Fruit fly (Drosophila melanogaster) whole organism, embryonic: ENCODE measurements around the gene InR.

Experiments used
- Abd-B ChIP-seq: fragments of 200-800 bp; sonication (Bioruptor generic); optimal IDR thresholded peaks from 2 replicates; lab custom pipeline; 2018; ENCODE audit warnings: missing biosample characterization, mild to moderate bottlenecking, missing genetic modification characterization, moderate library complexity
- Aef1 ChIP-seq: fragments of 200-800 bp; sonication (Bioruptor generic); IDR thresholded peaks from 3 replicates; pipeline ENCODE4 v1.3.6; 2022; ENCODE audit warnings: missing biosample characterization, missing genetic modification characterization
- Atf-2 ChIP-seq: fragments of 200-800 bp; sonication (Bioruptor generic); optimal IDR thresholded peaks from 2 replicates; lab custom pipeline; 2016; ENCODE audit warnings: missing biosample characterization, missing genetic modification characterization
- BtbVII ChIP-seq: fragments of 200-800 bp; sonication (Bioruptor generic); optimal IDR thresholded peaks from 3 replicates; lab custom pipeline; 2017; ENCODE audit warnings: missing biosample characterization, mild to moderate bottlenecking, missing genetic modification characterization
- CG11247 ChIP-seq: fragments of 200-800 bp; sonication (Bioruptor generic); IDR thresholded peaks from 2 replicates; pipeline ENCODE4 v1.3.6; 2022; ENCODE audit warnings: missing biosample characterization, missing genetic modification characterization
- CG11504 ChIP-seq: fragments of 200-800 bp; sonication (Bioruptor generic); optimal IDR thresholded peaks from 3 replicates; lab custom pipeline; 2019; ENCODE audit warnings: missing biosample characterization, mild to moderate bottlenecking, missing genetic modification characterization, moderate library complexity
- CG12155 ChIP-seq: fragments of 200-800 bp; sonication (Bioruptor generic); optimal IDR thresholded peaks from 3 replicates; lab custom pipeline; 2016; ENCODE audit warnings: missing biosample characterization, missing genetic modification characterization
- CG12391 ChIP-seq: fragments of 200-800 bp; sonication (Bioruptor generic); optimal IDR thresholded peaks from 3 replicates; lab custom pipeline; 2018; ENCODE audit warnings: missing biosample characterization, mild to moderate bottlenecking, missing genetic modification characterization, moderate library complexity
- CG13424 ChIP-seq: fragments of 200-800 bp; sonication (Bioruptor generic); optimal IDR thresholded peaks from 2 replicates; lab custom pipeline; 2019; ENCODE audit warnings: missing biosample characterization, mild to moderate bottlenecking, missing genetic modification characterization, moderate library complexity
- CG14710 ChIP-seq: fragments of 200-800 bp; sonication (Bioruptor generic); optimal IDR thresholded peaks from 3 replicates; lab custom pipeline; 2019; ENCODE audit warnings: missing biosample characterization, mild to moderate bottlenecking, missing genetic modification characterization, moderate library complexity
- CG1529 ChIP-seq: fragments of 200-800 bp; sonication (Bioruptor generic); optimal IDR thresholded peaks from 3 replicates; lab custom pipeline; 2018; ENCODE audit warnings: missing biosample characterization, missing genetic modification characterization
- CG16863 ChIP-seq: fragments of 200-800 bp; sonication (Bioruptor generic); optimal IDR thresholded peaks from 3 replicates; lab custom pipeline; 2016; ENCODE audit warnings: missing biosample characterization, missing genetic modification characterization
- CG17328 ChIP-seq: fragments of 200-800 bp; sonication (Bioruptor generic); IDR thresholded peaks from 2 replicates; pipeline ENCODE4 v1.3.6; 2022; ENCODE audit warnings: missing biosample characterization, missing genetic modification characterization
- CG17359 ChIP-seq: fragments of 200-800 bp; sonication (Bioruptor generic); optimal IDR thresholded peaks from 3 replicates; lab custom pipeline; 2018; ENCODE audit warnings: missing biosample characterization, mild to moderate bottlenecking, missing genetic modification characterization, moderate library complexity
- CG17361 ChIP-seq: fragments of 200-800 bp; sonication (Bioruptor generic); IDR thresholded peaks from 3 replicates; pipeline ENCODE4 v1.3.6; 2022; ENCODE audit warnings: missing biosample characterization, missing genetic modification characterization
- CG2199 ChIP-seq: fragments of 200-800 bp; sonication (Bioruptor generic); IDR thresholded peaks from 3 replicates; pipeline ENCODE4 v1.3.6; 2022; ENCODE audit warnings: missing biosample characterization, missing genetic modification characterization
- CG3281 ChIP-seq: fragments of 200-800 bp; sonication (Bioruptor generic); optimal IDR thresholded peaks from 3 replicates; lab custom pipeline; 2017; ENCODE audit warnings: missing biosample characterization, mild to moderate bottlenecking, missing genetic modification characterization
- CG34422 ChIP-seq: fragments of 200-800 bp; sonication (Bioruptor generic); IDR thresholded peaks from 3 replicates; pipeline ENCODE4 v1.3.6; 2022; ENCODE audit warnings: missing biosample characterization, missing genetic modification characterization
- CG4854 ChIP-seq: fragments of 200-800 bp; sonication (Bioruptor generic); optimal IDR thresholded peaks from 2 replicates; lab custom pipeline; 2016; ENCODE audit warnings: missing biosample characterization, missing genetic modification characterization, inconsistent platforms
- CG6175 ChIP-seq: fragments of 200-800 bp; sonication (Bioruptor generic); IDR thresholded peaks from 3 replicates; pipeline ENCODE4 v1.3.6; 2022; ENCODE audit warnings: missing biosample characterization, missing genetic modification characterization
- CG7357 ChIP-seq: fragments of 200-800 bp; sonication (Bioruptor generic); IDR thresholded peaks from 3 replicates; pipeline ENCODE4 v1.3.6; 2022; ENCODE audit warnings: missing biosample characterization, missing genetic modification characterization
- CG8388 ChIP-seq: fragments of 200-800 bp; sonication (Bioruptor generic); optimal IDR thresholded peaks from 2 replicates; lab custom pipeline; 2019; ENCODE audit warnings: missing biosample characterization, mild to moderate bottlenecking, missing genetic modification characterization, moderate library complexity
- CG9437 ChIP-seq: fragments of 200-800 bp; sonication (Bioruptor generic); optimal IDR thresholded peaks from 2 replicates; lab custom pipeline; 2018; ENCODE audit warnings: missing biosample characterization, mild to moderate bottlenecking, missing genetic modification characterization
- Deaf1 ChIP-seq: fragments of 200-800 bp; optimal IDR thresholded peaks from 3 replicates; lab custom pipeline; 2019; ENCODE audit warnings: missing biosample characterization, mild to moderate bottlenecking, missing genetic modification characterization, moderate library complexity
- Dfd ChIP-seq, 2 experiments: fragments of >200 bp; optimal IDR thresholded peaks; 2 replicates each; lab custom pipeline; 2017; ENCODE audit warnings: missing biosample characterization in 2 of 2, missing genetic modification characterization in 2 of 2
- Fer1 ChIP-seq: fragments of 200-800 bp; sonication (Bioruptor generic); optimal IDR thresholded peaks from 2 replicates; lab custom pipeline; 2017; ENCODE audit warnings: missing biosample characterization, mild to moderate bottlenecking, missing genetic modification characterization
- Gug ChIP-seq: fragments of 200-800 bp; sonication (Bioruptor generic); IDR thresholded peaks from 4 replicates; pipeline ENCODE4 v1.3.6; 2022; ENCODE audit warnings: missing biosample characterization, missing genetic modification characterization
- HLH4C ChIP-seq: fragments of 200-800 bp; sonication (Bioruptor generic); IDR thresholded peaks from 3 replicates; pipeline ENCODE4 v1.3.6; 2022; ENCODE audit warnings: missing biosample characterization, missing genetic modification characterization; ENCODE audit not compliant: partially characterized antibody
- Hr51 ChIP-seq, 2 experiments: fragments of 200-800 bp; sonication (Bioruptor generic); optimal IDR thresholded peaks; 2 replicates in 1 of 2; 3 replicates in 1 of 2; lab custom pipeline; 2016 to 2018; ENCODE audit warnings: missing biosample characterization in 2 of 2, missing genetic modification characterization in 2 of 2, mild to moderate bottlenecking in 1 of 2, moderate library complexity in 1 of 2
- Lhr ChIP-seq: fragments of 200-800 bp; sonication (Bioruptor generic); optimal IDR thresholded peaks from 3 replicates; lab custom pipeline; 2017; ENCODE audit warnings: mild to moderate bottlenecking, missing biosample characterization, missing genetic modification reagents, missing genetic modification characterization
- Sin3A ChIP-seq: fragments of >200 bp; optimal IDR thresholded peaks from 2 replicates; lab custom pipeline; 2018
- Taf1 ChIP-seq: fragments of 200-800 bp; sonication (Bioruptor generic); IDR thresholded peaks from 2 replicates; pipeline ENCODE4 v1.3.6; 2022; ENCODE audit warnings: missing biosample characterization, missing genetic modification characterization
- Xrp1 ChIP-seq: fragments of 200-800 bp; sonication (Bioruptor generic); IDR thresholded peaks from 2 replicates; pipeline ENCODE4 v1.3.6; 2022; ENCODE audit warnings: missing biosample characterization, missing genetic modification characterization
- ac ChIP-seq: fragments of 200-800 bp; sonication (Bioruptor generic); optimal IDR thresholded peaks from 3 replicates; lab custom pipeline; 2017; ENCODE audit warnings: missing biosample characterization, mild to moderate bottlenecking, missing genetic modification characterization
- ap ChIP-seq: fragments of 200-800 bp; sonication (Bioruptor generic); IDR thresholded peaks from 2 replicates; pipeline ENCODE4 v1.3.6; 2022; ENCODE audit warnings: missing biosample characterization, missing genetic modification characterization
- bigmax ChIP-seq: fragments of 200-800 bp; sonication (Bioruptor generic); optimal IDR thresholded peaks from 2 replicates; lab custom pipeline; 2018; ENCODE audit warnings: missing biosample characterization, mild to moderate bottlenecking, missing genetic modification characterization
- chif ChIP-seq, 2 experiments: fragments of 200-800 bp; sonication (Bioruptor generic); optimal IDR thresholded peaks; 3 replicates each; lab custom pipeline; 2016; ENCODE audit warnings: missing biosample characterization in 2 of 2, missing genetic modification characterization in 2 of 2
- crc ChIP-seq: fragments of 200-800 bp; sonication (Bioruptor generic); optimal IDR thresholded peaks from 2 replicates; lab custom pipeline; 2016; ENCODE audit warnings: missing biosample characterization, missing genetic modification characterization
- fd102C ChIP-seq: fragments of 200-800 bp; sonication (Bioruptor generic); optimal IDR thresholded peaks from 2 replicates; lab custom pipeline; 2018; ENCODE audit warnings: missing biosample characterization, mild to moderate bottlenecking, missing genetic modification characterization, moderate library complexity
- gce ChIP-seq: fragments of 200-800 bp; sonication (Bioruptor generic); IDR thresholded peaks from 3 replicates; pipeline ENCODE4 v1.3.6; 2022; ENCODE audit warnings: missing biosample characterization, missing genetic modification characterization
- her ChIP-seq: fragments of 200-800 bp; sonication (Bioruptor generic); optimal IDR thresholded peaks from 2 replicates; lab custom pipeline; 2016; ENCODE audit warnings: missing biosample characterization, missing genetic modification characterization
- jumu ChIP-seq: fragments of 200-800 bp; sonication (Bioruptor generic); optimal IDR thresholded peaks from 3 replicates; lab custom pipeline; 2016; ENCODE audit warnings: missing biosample characterization, missing genetic modification characterization
- lab ChIP-seq: fragments of 200-800 bp; sonication (Bioruptor generic); optimal IDR thresholded peaks from 3 replicates; lab custom pipeline; 2017; ENCODE audit warnings: missing biosample characterization, missing genetic modification characterization, mild to moderate bottlenecking, moderate library complexity, missing genetic modification reagents
- odd ChIP-seq: fragments of 200-800 bp; sonication (Bioruptor generic); optimal IDR thresholded peaks from 2 replicates; lab custom pipeline; 2017; ENCODE audit warnings: missing biosample characterization, mild to moderate bottlenecking, missing genetic modification characterization
- peb ChIP-seq: fragments of 200-800 bp; sonication (Bioruptor generic); IDR thresholded peaks from 2 replicates; pipeline ENCODE4 v1.3.6; 2022; ENCODE audit warnings: missing biosample characterization, missing genetic modification characterization
- pum ChIP-seq: fragments of 200-800 bp; sonication (Bioruptor generic); optimal IDR thresholded peaks from 2 replicates; lab custom pipeline; 2016; ENCODE audit warnings: missing biosample characterization, missing genetic modification characterization
- rib ChIP-seq: fragments of 200-800 bp; sonication (Bioruptor generic); IDR thresholded peaks from 2 replicates; pipeline ENCODE4 v1.3.6; 2022; ENCODE audit warnings: missing biosample characterization, missing genetic modification characterization
- sens-2 ChIP-seq: fragments of 200-800 bp; sonication (Bioruptor generic); IDR thresholded peaks from 2 replicates; pipeline ENCODE4 v1.3.6; 2022; ENCODE audit warnings: missing biosample characterization, missing genetic modification characterization
- sr ChIP-seq: fragments of 200-800 bp; sonication (Bioruptor generic); IDR thresholded peaks from 3 replicates; pipeline ENCODE4 v1.3.6; 2022; ENCODE audit warnings: missing biosample characterization, missing genetic modification characterization
- tup ChIP-seq: fragments of 200-800 bp; sonication (Bioruptor generic); optimal IDR thresholded peaks from 2 replicates; lab custom pipeline; 2016; ENCODE audit warnings: missing biosample characterization, mild to moderate bottlenecking, missing genetic modification characterization, moderate library complexity
- usp ChIP-seq: fragments of >200 bp; optimal IDR thresholded peaks from 2 replicates; lab custom pipeline; 2017; ENCODE audit warnings: missing biosample characterization, missing genetic modification characterization

InR gene

dm6 chr3R:21627752-21628151 is 8.6 kb upstream of the InR start (continued):
- peak; percentile 55 for TF ChIP-seq CG11247 (GFP tag; lab: Robert Waterston, UW)
- peak; percentile 24 for TF ChIP-seq pum (GFP tag; lab: Kevin White, UChicago)
- no peak for TF ChIP-seq her (GFP tag; lab: Kevin White, UChicago)
- no peak for TF ChIP-seq bigmax (GFP tag; lab: Kevin White, UChicago)
- TF ChIP-seq Aef1 = peak; percentile 72
- TF ChIP-seq fd102C (GFP tag; lab: Kevin White, UChicago) = no peak
- TF ChIP-seq rib = peak; percentile 68; the same call in 1 of the 2 replicates
- TF ChIP-seq CG3281 (GFP tag; lab: Kevin White, UChicago) = peak; percentile 76
- TF ChIP-seq crc (GFP tag; lab: Kevin White, UChicago) = no peak
- TF ChIP-seq Sin3A (lab: Kevin White, UChicago) = no peak
- TF ChIP-seq CG7357 (GFP tag; lab: Robert Waterston, UW) = peak; percentile 64; the same call in 2 of the 3 replicates
- TF ChIP-seq gce (GFP tag; lab: Robert Waterston, UW) = 0 out of 3 replicates have a peak, but pooled peaks have one; percentile 18
- no peak for TF ChIP-seq peb (GFP tag; lab: Robert Waterston, UW)
- TF ChIP-seq CG1529 (GFP tag; lab: Kevin White, UChicago) = peak; percentile 15
- peak; percentile 41 for TF ChIP-seq Deaf1
- peak; percentile 79 for TF ChIP-seq CG12391 (tag; lab: Kevin White, UChicago)
- TF ChIP-seq Abd-B (GFP tag; lab: Kevin White, UChicago) = peak; percentile 62
- no peak for TF ChIP-seq CG2199 (GFP tag; lab: Robert Waterston, UW)
- no peak for TF ChIP-seq CG16863 (GFP tag; lab: Kevin White, UChicago)
- peak; percentile 46 for TF ChIP-seq CG9437 (GFP tag; lab: Kevin White, UChicago)
- peak; percentile 68 for TF ChIP-seq CG8388 (GFP tag; lab: Kevin White, UChicago)
- TF ChIP-seq Taf1 (GFP tag; lab: Robert Waterston, UW) = peak; percentile 55; the same call in 1 of the 2 replicates
- peak; percentile 82 for TF ChIP-seq lab (GFP tag; lab: Kevin White, UChicago)
- peak; percentile 7 for TF ChIP-seq Lhr (GFP tag; lab: Kevin White, UChicago)
- TF ChIP-seq CG6175 (GFP tag; lab: Robert Waterston, UW) = no peak
- no peak for TF ChIP-seq sr
- TF ChIP-seq chif (GFP tag; optimal IDR thresholded peaks at IDR 0.05; lab: Kevin White, UChicago) = peak in 1 of 2 experiments; percentile 39
- TF ChIP-seq Atf-2 (GFP tag; lab: Kevin White, UChicago) = no peak
- TF ChIP-seq CG14710 (tag; lab: Kevin White, UChicago) = peak; percentile 58
- TF ChIP-seq sens-2 (GFP tag; lab: Robert Waterston, UW) = no peak
- TF ChIP-seq Xrp1 (GFP tag; lab: Robert Waterston, UW) = peak; percentile 72
- TF ChIP-seq CG17361 (GFP tag; lab: Robert Waterston, UW) = peak; percentile 74
- peak; percentile 70 for TF ChIP-seq CG12155 (GFP tag; lab: Kevin White, UChicago)
- TF ChIP-seq CG13424 (tag; lab: Kevin White, UChicago) = peak; percentile 59
- peak; percentile 60 for TF ChIP-seq BtbVII (GFP tag; lab: Kevin White, UChicago)
- TF ChIP-seq Dfd (GFP tag; optimal IDR thresholded peaks at IDR 0.05; lab: Kevin White, UChicago) = no peak
- TF ChIP-seq Fer1 (GFP tag; lab: Kevin White, UChicago) = peak; percentile 74
- TF ChIP-seq ac (GFP tag; lab: Kevin White, UChicago) = no peak
- 0 out of 2 replicates have a peak, but pooled peaks have one; percentile 55 for TF ChIP-seq CG17328 (GFP tag; lab: Robert Waterston, UW)
- TF ChIP-seq CG34422 = peak; percentile 64; the same call in 2 of the 3 replicates
- peak; percentile 27; the same call in 1 of the 2 replicates for TF ChIP-seq ap (GFP tag; lab: Robert Waterston, UW)
- TF ChIP-seq Hr51 (GFP tag; optimal IDR thresholded peaks at IDR 0.05; lab: Kevin White, UChicago) = peak; percentile 37 to 62
- peak; percentile 5 for TF ChIP-seq tup (GFP tag; lab: Kevin White, UChicago)
- TF ChIP-seq odd (GFP tag; lab: Kevin White, UChicago) = peak; percentile 36
- peak; percentile 40; the same call in 1 of the 4 replicates for TF ChIP-seq Gug (GFP tag; lab: Robert Waterston, UW)
- TF ChIP-seq jumu (GFP tag; lab: Kevin White, UChicago) = no peak
- no peak for TF ChIP-seq usp
- TF ChIP-seq HLH4C (GFP tag; lab: Robert Waterston, UW) = no peak
- TF ChIP-seq CG17359 (tag; lab: Kevin White, UChicago) = peak; percentile 68
- peak; percentile 75 for TF ChIP-seq CG11504 (tag; lab: Kevin White, UChicago)
- peak; percentile 32 for TF ChIP-seq CG4854 (GFP tag; lab: Kevin White, UChicago)
